Worm (Caenorhabditis elegans): Measurements from ENCODE around the gene klp-6.

klp-6 gene

ce11 chrIII:5077150-5077814, 46.6 kb downstream of the klp-6 start, which contains the start of gene alh-1:
Gene alh-1, plus strand, starts transcription at chrIII:5077764.
- TF ChIP-seq elt-2 (tag; optimal IDR thresholded peaks at IDR 0.05) (peak; percentile 79), pqm-1 (tag; optimal IDR thresholded peaks at IDR 0.05) (peak; percentile 61), nhr-237 (tag; optimal IDR thresholded peaks at IDR 0.05) (no peak), snpc-4 (tag; optimal IDR thresholded peaks at IDR 0.05) (peak; percentile 17), pha-4 (tag; optimal IDR thresholded peaks at IDR 0.05) (peak; percentile 74), elt-1 (tag; optimal IDR thresholded peaks at IDR 0.05) (peak; percentile 77), lin-39 (tag; optimal IDR thresholded peaks at IDR 0.05) (peak; percentile 9), nfya-1 (tag; optimal IDR thresholded peaks at IDR 0.05; ENCODE audit: insufficient read depth) (no peak)

- no peak for TF ChIP-seq ceh-82 (tag; optimal IDR thresholded peaks at IDR 0.05)
- peak; percentile 43 for TF ChIP-seq mdl-1 (tag; optimal IDR thresholded peaks at IDR 0.05)
- peak; percentile 7 for TF ChIP-seq elt-1 (tag; optimal IDR thresholded peaks at IDR 0.05)
- TF ChIP-seq ztf-11 (tag; optimal IDR thresholded peaks at IDR 0.05) = no peak
- peak; percentile 99 for TF ChIP-seq pqm-1 (tag; optimal IDR thresholded peaks at IDR 0.05)
- TF ChIP-seq nhr-23 (tag; optimal IDR thresholded peaks at IDR 0.05) = peak; percentile 82
- TF ChIP-seq aly-2 (tag; optimal IDR thresholded peaks at IDR 0.05) = no peak
- TF ChIP-seq nhr-237 (tag; optimal IDR thresholded peaks at IDR 0.05) = no peak
- TF ChIP-seq lsy-12 (tag; optimal IDR thresholded peaks at IDR 0.05) = no peak
- TF ChIP-seq egl-27 (tag; optimal IDR thresholded peaks at IDR 0.05) = no peak
- peak; percentile 81 for TF ChIP-seq nhr-43 (tag; optimal IDR thresholded peaks at IDR 0.05; ENCODE audit: poor library complexity, severe bottlenecking)
- TF ChIP-seq mml-1 (tag; optimal IDR thresholded peaks at IDR 0.05) = no peak
- no peak for TF ChIP-seq nhr-77 (tag; optimal IDR thresholded peaks at IDR 0.05)
- no peak for TF ChIP-seq fkh-2 (tag; optimal IDR thresholded peaks at IDR 0.05)
- TF ChIP-seq ztf-4 (tag; optimal IDR thresholded peaks at IDR 0.05) = peak; percentile 25
- no peak for TF ChIP-seq nhr-76 (tag; optimal IDR thresholded peaks at IDR 0.05)
- TF ChIP-seq pha-4 (tag; optimal IDR thresholded peaks at IDR 0.05) = peak; percentile 93
- no peak for TF ChIP-seq nhr-12 (tag; optimal IDR thresholded peaks at IDR 0.05)
- no peak for TF ChIP-seq eor-1 (tag; optimal IDR thresholded peaks at IDR 0.05)
- TF ChIP-seq lin-15B (tag; optimal IDR thresholded peaks at IDR 0.05) = peak; percentile 6
- TF ChIP-seq egl-5 (tag; optimal IDR thresholded peaks at IDR 0.05) = no peak
- no peak for TF ChIP-seq unc-39 (tag; optimal IDR thresholded peaks at IDR 0.05)
- no peak for TF ChIP-seq sea-2 (GFP tag; optimal IDR thresholded peaks at IDR 0.05)
- TF ChIP-seq skn-1 (tag; optimal IDR thresholded peaks at IDR 0.05) = peak; percentile 81
- TF ChIP-seq elt-2 (tag; optimal IDR thresholded peaks at IDR 0.05) = peak; percentile 93
- no peak for TF ChIP-seq fos-1 (tag; optimal IDR thresholded peaks at IDR 0.05)
- TF ChIP-seq ama-1 (optimal IDR thresholded peaks at IDR 0.05) = peak; percentile 26
- no peak for TF ChIP-seq nhr-25 (tag; optimal IDR thresholded peaks at IDR 0.05)
- TF ChIP-seq nfya-1 (tag; optimal IDR thresholded peaks at IDR 0.05; ENCODE audit: insufficient read depth) = peak; percentile 60
- peak in 1 of 3 experiments; percentile 8 for TF ChIP-seq elt-3 (tag; optimal IDR thresholded peaks at IDR 0.05)
- TF ChIP-seq hmg-11 (tag; optimal IDR thresholded peaks at IDR 0.05) = no peak
- no peak for TF ChIP-seq nhr-28 (tag; optimal IDR thresholded peaks at IDR 0.05)
- no peak for TF ChIP-seq ceh-9 (tag; optimal IDR thresholded peaks at IDR 0.05)
- peak; percentile 37 for TF ChIP-seq nhr-11 (tag; optimal IDR thresholded peaks at IDR 0.05)
- peak; percentile 10 for TF ChIP-seq snpc-4 (tag; optimal IDR thresholded peaks at IDR 0.05)
- no peak for TF ChIP-seq fkh-10 (GFP tag; optimal IDR thresholded peaks at IDR 0.05)
- TF ChIP-seq R02D3.7 (tag; optimal IDR thresholded peaks at IDR 0.05) = no peak
- peak; percentile 78 for TF ChIP-seq jun-1 (tag; optimal IDR thresholded peaks at IDR 0.05)
Measured at ce11 chrIII:5078062-5078461, 47.3 kb downstream of the klp-6 start.

All from whole organism, L3 larva.